Worm (Caenorhabditis elegans) whole organism, late embryonic: ENCODE measurements around the gene W09G12.9.

Source experiments
- C08G9.2 ChIP-seq: sonication (generic microtip); optimal IDR thresholded peaks from 2 replicates; lab custom pipeline; 2016; ENCODE audit warnings: mild to moderate bottlenecking, missing genetic modification characterization, moderate library complexity, missing compliant biosample characterization
- K02D7.2 ChIP-seq: sonication (generic microtip); optimal IDR thresholded peaks from 2 replicates; lab custom pipeline; 2017; ENCODE audit warnings: mild to moderate bottlenecking, missing genetic modification characterization, missing compliant biosample characterization
- K09A11.1 ChIP-seq: sonication (generic microtip); optimal IDR thresholded peaks from 2 replicates; lab custom pipeline; 2017; ENCODE audit warnings: antibody characterized with exemption, mild to moderate bottlenecking, missing genetic modification characterization, missing compliant biosample characterization; ENCODE audit not compliant: insufficient read depth
- ahr-1 ChIP-seq: sonication (generic microtip); optimal IDR thresholded peaks from 2 replicates; lab custom pipeline; 2016; ENCODE audit warnings: missing genetic modification characterization, missing compliant biosample characterization
- ama-1 ChIP-seq: fragments of 150-350 bp; optimal IDR thresholded peaks from 2 replicates; lab custom pipeline; 2014
- ceh-14 ChIP-seq: sonication (generic microtip); optimal IDR thresholded peaks from 2 replicates; lab custom pipeline; 2016; ENCODE audit warnings: missing genotype, missing genetic modification characterization, missing compliant biosample characterization
- ceh-18 ChIP-seq: sonication (generic microtip); optimal IDR thresholded peaks from 2 replicates; lab custom pipeline; 2016; ENCODE audit warnings: missing genetic modification characterization, missing compliant biosample characterization
- ceh-19 ChIP-seq: fragments of 200-800 bp; sonication (Bioruptor generic); optimal IDR thresholded peaks from 2 replicates; lab custom pipeline; 2018; ENCODE audit warnings: mild to moderate bottlenecking, missing genetic modification characterization, missing compliant biosample characterization
- ceh-24 ChIP-seq: sonication (generic microtip); optimal IDR thresholded peaks from 2 replicates; lab custom pipeline; 2016; ENCODE audit warnings: mild to moderate bottlenecking, missing genetic modification characterization, missing compliant biosample characterization
- ceh-30 ChIP-seq: fragments of 150-350 bp; optimal IDR thresholded peaks from 2 replicates; lab custom pipeline; 2014; ENCODE audit warnings: missing biosample characterization, missing genetic modification characterization
- ceh-34 ChIP-seq: sonication (generic microtip); optimal IDR thresholded peaks from 2 replicates; lab custom pipeline; 2016; ENCODE audit warnings: mild to moderate bottlenecking, missing genetic modification characterization, missing compliant biosample characterization
- ceh-6 ChIP-seq: fragments of 200-800 bp; sonication (Bioruptor generic); optimal IDR thresholded peaks from 2 replicates; lab custom pipeline; 2018; ENCODE audit warnings: mild to moderate bottlenecking, missing genetic modification characterization, missing compliant biosample characterization
- che-1 ChIP-seq: sonication (generic microtip); optimal IDR thresholded peaks from 2 replicates; lab custom pipeline; 2016; ENCODE audit warnings: mild to moderate bottlenecking, missing genetic modification characterization, missing compliant biosample characterization
- dmd-4 ChIP-seq: sonication (generic microtip); optimal IDR thresholded peaks from 2 replicates; lab custom pipeline; 2016; ENCODE audit warnings: borderline replicate concordance, missing genetic modification characterization, missing compliant biosample characterization
- dve-1 ChIP-seq: sonication (generic microtip); optimal IDR thresholded peaks from 2 replicates; lab custom pipeline; 2017; ENCODE audit warnings: antibody characterized with exemption, mild to moderate bottlenecking, missing genetic modification characterization, missing compliant biosample characterization
- ets-4 ChIP-seq: sonication (generic microtip); optimal IDR thresholded peaks from 2 replicates; lab custom pipeline; 2016; ENCODE audit warnings: missing genetic modification characterization, missing compliant biosample characterization
- eyg-1 ChIP-seq: sonication (generic microtip); optimal IDR thresholded peaks from 2 replicates; lab custom pipeline; 2016; ENCODE audit warnings: missing genotype, missing genetic modification characterization, missing compliant biosample characterization
- fax-1 ChIP-seq: sonication (generic microtip); optimal IDR thresholded peaks from 2 replicates; lab custom pipeline; 2016; ENCODE audit warnings: missing genotype, missing genetic modification characterization, missing compliant biosample characterization
- fkh-6 ChIP-seq: sonication (generic microtip); optimal IDR thresholded peaks from 2 replicates; lab custom pipeline; 2016; ENCODE audit warnings: missing genetic modification characterization, missing compliant biosample characterization
- hlh-15 ChIP-seq: sonication (generic microtip); optimal IDR thresholded peaks from 2 replicates; lab custom pipeline; 2016; ENCODE audit warnings: missing genetic modification characterization, missing compliant biosample characterization
- hlh-30 ChIP-seq: sonication (generic microtip); optimal IDR thresholded peaks from 2 replicates; lab custom pipeline; 2017; ENCODE audit warnings: antibody characterized with exemption, missing genetic modification characterization, missing compliant biosample characterization; ENCODE audit not compliant: insufficient read depth
- hlh-8 ChIP-seq: sonication (generic microtip); optimal IDR thresholded peaks from 2 replicates; lab custom pipeline; 2016; ENCODE audit warnings: missing genotype, missing genetic modification characterization, missing compliant biosample characterization
- lim-6 ChIP-seq: sonication (generic microtip); optimal IDR thresholded peaks from 2 replicates; lab custom pipeline; 2016; ENCODE audit warnings: missing genetic modification characterization, missing compliant biosample characterization
- lin-11 ChIP-seq: fragments of 200-800 bp; sonication (Bioruptor generic); optimal IDR thresholded peaks from 2 replicates; lab custom pipeline; 2018; ENCODE audit warnings: mild to moderate bottlenecking, missing genetic modification characterization, missing compliant biosample characterization
- madf-2 ChIP-seq: sonication (generic microtip); optimal IDR thresholded peaks from 2 replicates; lab custom pipeline; 2017; ENCODE audit warnings: missing genetic modification characterization, missing compliant biosample characterization
- odd-2 ChIP-seq: sonication (generic microtip); optimal IDR thresholded peaks from 2 replicates; lab custom pipeline; 2017; ENCODE audit warnings: antibody characterized with exemption, mild to moderate bottlenecking, missing genetic modification characterization, missing compliant biosample characterization
- pax-1 ChIP-seq: fragments of 150-350 bp; optimal IDR thresholded peaks from 2 replicates; lab custom pipeline; 2014; ENCODE audit warnings: missing biosample characterization, missing genetic modification characterization
- pha-2 ChIP-seq: sonication (generic microtip); optimal IDR thresholded peaks from 2 replicates; lab custom pipeline; 2017; ENCODE audit warnings: mild to moderate bottlenecking, missing genetic modification characterization, missing compliant biosample characterization
- pha-4 ChIP-seq: fragments of 150-350 bp; optimal IDR thresholded peaks from 2 replicates; lab custom pipeline; 2018; ENCODE audit warnings: missing biosample characterization, missing genetic modification reagents, missing genetic modification characterization
- pros-1 ChIP-seq: fragments of 150-350 bp; optimal IDR thresholded peaks from 2 replicates; lab custom pipeline; 2014; ENCODE audit warnings: missing biosample characterization, missing genetic modification reagents, missing genetic modification characterization
- ref-2 ChIP-seq: sonication (generic microtip); optimal IDR thresholded peaks from 2 replicates; lab custom pipeline; 2016; ENCODE audit warnings: missing genetic modification characterization, missing compliant biosample characterization
- rnt-1 ChIP-seq: sonication (generic microtip); optimal IDR thresholded peaks from 2 replicates; lab custom pipeline; 2016; ENCODE audit warnings: missing genetic modification characterization, missing compliant biosample characterization
- tbx-2 ChIP-seq: sonication (generic microtip); optimal IDR thresholded peaks from 2 replicates; lab custom pipeline; 2016; ENCODE audit warnings: missing genetic modification characterization, missing compliant biosample characterization
- tbx-7 ChIP-seq: sonication (generic microtip); optimal IDR thresholded peaks from 2 replicates; lab custom pipeline; 2016; ENCODE audit warnings: missing genotype, missing genetic modification characterization, missing compliant biosample characterization
- unc-3 ChIP-seq, 2 experiments: fragments of 200-800 bp in 1 of 2; sonication (Bioruptor generic) in 1 of 2; sonication (generic microtip) in 1 of 2; conservative IDR thresholded peaks in 1 of 2; optimal IDR thresholded peaks in 1 of 2; 2 replicates each; pipeline versions ENCODE4 v1.3.6 to Lab custom; 2016 to 2022; ENCODE audit warnings: missing compliant biosample characterization in 2 of 2, missing genetic modification characterization in 2 of 2, missing genetic modification reagents in 1 of 2
- unc-86 ChIP-seq: sonication (generic microtip); optimal IDR thresholded peaks from 2 replicates; lab custom pipeline; 2016; ENCODE audit warnings: missing genetic modification characterization, missing compliant biosample characterization
- zip-5 ChIP-seq: sonication (generic microtip); optimal IDR thresholded peaks from 2 replicates; lab custom pipeline; 2016; ENCODE audit warnings: missing genetic modification characterization, missing compliant biosample characterization

Gene W09G12.9

DNA sequence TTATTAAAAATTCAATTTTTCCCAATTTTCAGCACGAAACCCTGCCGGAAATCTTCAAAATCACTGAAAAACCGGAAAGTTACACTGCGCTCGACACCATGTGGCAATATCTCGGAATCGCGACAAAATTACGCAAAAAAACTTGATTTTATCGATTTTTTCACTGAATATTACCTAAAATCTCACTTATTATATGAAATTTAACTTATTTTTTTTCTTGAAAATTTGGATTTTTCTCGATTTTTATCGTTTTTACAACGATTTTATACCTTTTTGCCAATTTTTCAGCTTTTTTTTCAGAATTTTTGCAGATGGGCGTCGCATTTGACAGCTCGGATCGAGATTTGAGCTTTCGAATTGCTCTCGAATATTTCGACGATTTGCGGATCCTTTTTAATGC is 23.6 kb upstream of the W09G12.9 start, which contains the start of gene spl-3:
TSS of gene spl-3 (plus strand) at position 301 of the 400 bp plus-strand sequence.
- no peak for TF ChIP-seq che-1 (tag; lab: Kevin White, UChicago)
- TF ChIP-seq tbx-7 (tag; lab: Kevin White, UChicago), result no peak
- TF ChIP-seq K02D7.2, result no peak
- no peak for TF ChIP-seq tbx-2 (tag; lab: Kevin White, UChicago)
- no peak for TF ChIP-seq pros-1 (tag; lab: Kevin White, UChicago)
- TF ChIP-seq ceh-6 (GFP tag; lab: Kevin White, UChicago), result no peak
- TF ChIP-seq lin-11, result no peak

DNA sequence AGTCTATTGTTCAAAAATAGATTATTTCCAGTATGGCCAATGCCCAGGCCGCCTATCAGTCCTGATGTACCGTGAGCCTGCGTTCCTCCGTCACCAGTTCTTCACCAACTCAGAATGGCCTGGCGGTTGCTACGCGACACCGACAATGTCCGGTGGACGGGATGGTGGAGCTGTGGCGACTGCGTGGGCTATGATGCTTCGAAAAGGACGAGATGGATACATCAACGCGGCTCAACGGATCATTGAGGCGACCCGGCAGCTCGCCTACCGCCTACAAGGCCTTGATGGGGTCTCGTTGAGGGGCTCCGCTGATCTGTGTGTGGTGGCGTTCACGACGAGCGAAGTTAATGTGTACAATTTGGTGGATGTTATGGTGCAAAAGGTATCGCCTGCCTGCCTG is 16.9 kb upstream of the W09G12.9 start:
- TF ChIP-seq ahr-1 (tag; lab: Kevin White, UChicago) (no peak), unc-86 (tag; lab: Kevin White, UChicago) (no peak), hlh-15 (tag; lab: Kevin White, UChicago) (no peak), fkh-6 (no peak), rnt-1 (tag; lab: Kevin White, UChicago) (no peak), eyg-1 (tag; lab: Kevin White, UChicago) (no peak), ceh-19 (GFP tag; lab: Kevin White, UChicago) (no peak), zip-5 (tag; lab: Kevin White, UChicago) (no peak), pros-1 (tag; lab: Kevin White, UChicago) (no peak), K09A11.1 (tag; lab: Kevin White, UChicago) (no peak), pha-2 (tag; lab: Kevin White, UChicago) (no peak), unc-3 (GFP tag; conservative IDR thresholded peaks at IDR 0.05; lab: Robert Waterston, UW) (no peak), unc-3 (tag; optimal IDR thresholded peaks at IDR 0.05; lab: Kevin White, UChicago) (no peak), hlh-30 (no peak), ref-2 (tag; lab: Kevin White, UChicago) (no peak), ama-1 (lab: Kevin White, UChicago) (no peak), fax-1 (no peak), ceh-34 (no peak), hlh-8 (tag; lab: Kevin White, UChicago) (no peak), C08G9.2 (no peak), dve-1 (tag; lab: Kevin White, UChicago) (no peak)
- TF ChIP-seq, all 69 proteins: peak for 0

DNA sequence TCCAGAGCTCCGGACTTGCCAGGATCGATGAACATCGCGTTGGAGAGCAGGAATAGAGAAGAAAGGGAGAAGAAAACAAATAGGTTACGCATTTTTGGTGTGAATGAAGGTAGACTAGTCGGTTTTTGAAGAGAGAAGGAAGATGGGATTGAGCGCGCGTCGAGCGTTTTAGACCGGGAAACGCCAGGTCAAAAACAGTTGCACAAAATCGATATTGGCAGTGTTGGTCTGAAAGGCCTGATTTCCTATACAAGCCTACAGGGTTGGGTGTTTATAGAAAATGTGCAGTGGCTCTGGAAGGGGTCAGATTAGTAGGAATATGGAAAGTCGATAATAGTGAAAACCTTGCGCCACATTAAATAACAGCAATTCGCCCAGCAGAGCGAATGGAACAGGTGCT is 11.5 kb upstream of the W09G12.9 start, which contains the start of gene dsl-2:
TSS of gene dsl-2 (minus strand) at position 101 of the 400 bp plus-strand sequence.
- TF ChIP-seq pax-1 (tag; lab: Kevin White, UChicago), result no peak
- no peak for TF ChIP-seq ceh-18
- TF ChIP-seq hlh-30, result no peak

DNA sequence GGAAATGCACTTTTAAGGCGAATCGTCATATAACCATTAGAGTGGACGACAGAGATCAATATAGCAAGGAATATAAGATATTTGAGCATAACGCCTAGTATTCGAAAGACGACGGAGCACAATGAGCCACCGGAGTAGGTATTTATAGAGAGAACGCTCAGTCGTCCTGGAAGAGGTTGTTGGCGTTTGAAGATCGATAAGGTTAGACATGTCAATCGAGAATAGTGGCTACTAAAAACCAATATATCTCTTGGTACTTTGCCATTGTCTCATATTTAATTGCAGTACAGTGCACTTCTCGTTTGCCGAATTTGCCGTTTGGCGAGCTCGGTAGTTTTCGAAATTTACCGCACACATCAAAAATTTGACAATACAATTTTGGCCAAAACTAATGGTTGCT is 8.4 kb upstream of the W09G12.9 start, which contains the start of gene dsl-1:
TSS of gene dsl-1 (minus strand) at position 101 of the 400 bp plus-strand sequence.
- TF ChIP-seq ceh-30 (no peak), odd-2 (tag; lab: Kevin White, UChicago) (no peak), lim-6 (tag; lab: Kevin White, UChicago) (no peak), rnt-1 (tag; lab: Kevin White, UChicago) (no peak), ceh-24 (no peak), madf-2 (tag; lab: Kevin White, UChicago) (no peak), ceh-14 (tag; lab: Kevin White, UChicago) (no peak), ets-4 (no peak), hlh-8 (tag; lab: Kevin White, UChicago) (no peak), zip-5 (tag; lab: Kevin White, UChicago) (no peak), dmd-4 (tag; lab: Kevin White, UChicago) (no peak), pax-1 (tag; lab: Kevin White, UChicago) (no peak), pha-4 (tag; lab: Kevin White, UChicago) (no peak), K02D7.2 (no peak)
